Worm (Caenorhabditis elegans) whole organism, midembryonic: ENCODE measurements around the gene F39C12.1.
A peak's percentile ranks its signal among the peaks of the same experiment; 100 is the strongest.

Experiments used
- T22C8.4 ChIP-seq: fragments of 200-800 bp; sonication (Bioruptor generic); IDR thresholded peaks from 2 replicates; pipeline ENCODE4 v1.3.6; 2022; ENCODE audit warnings: missing genetic modification characterization, missing compliant biosample characterization
- cog-1 ChIP-seq: sonication (generic microtip); optimal IDR thresholded peaks from 2 replicates; lab custom pipeline; 2016; ENCODE audit warnings: missing genetic modification characterization, missing compliant biosample characterization
- flt-1 ChIP-seq: fragments of 200-800 bp; sonication (Bioruptor generic); IDR thresholded peaks from 2 replicates; pipeline ENCODE4 v1.3.6; 2022; ENCODE audit warnings: missing genetic modification characterization, missing compliant biosample characterization
- klf-2 ChIP-seq: fragments of 200-800 bp; sonication (Bioruptor generic); conservative IDR thresholded peaks from 2 replicates; pipeline ENCODE4 v1.3.6; 2022; ENCODE audit warnings: missing genetic modification reagents, missing genetic modification characterization, missing compliant biosample characterization
- med-1 ChIP-seq: sonication (generic microtip); optimal IDR thresholded peaks from 2 replicates; lab custom pipeline; 2017; ENCODE audit warnings: missing genetic modification characterization, mild to moderate bottlenecking, missing compliant biosample characterization, antibody characterized with exemption, missing genetic modification reagents; ENCODE audit not compliant: insufficient read depth
- ref-1 ChIP-seq: fragments of 200-800 bp; sonication (Bioruptor generic); conservative IDR thresholded peaks from 2 replicates; pipeline ENCODE4 v1.3.6; 2022; ENCODE audit warnings: missing genetic modification reagents, missing genetic modification characterization, missing compliant biosample characterization
- tab-1 ChIP-seq: fragments of 200-800 bp; sonication (Bioruptor generic); IDR thresholded peaks from 2 replicates; pipeline ENCODE4 v1.3.6; 2022; ENCODE audit warnings: missing genetic modification characterization, missing compliant biosample characterization
- ztf-23 ChIP-seq: fragments of 200-800 bp; sonication (Bioruptor generic); IDR thresholded peaks from 2 replicates; pipeline ENCODE4 v1.3.6; 2022; ENCODE audit warnings: missing genetic modification reagents, missing genetic modification characterization, missing compliant biosample characterization
- ztf-29 ChIP-seq: fragments of 200-800 bp; sonication (Bioruptor generic); IDR thresholded peaks from 2 replicates; pipeline ENCODE4 v1.3.6; 2022; ENCODE audit warnings: missing genetic modification reagents, missing genetic modification characterization, missing compliant biosample characterization

Gene F39C12.1

ce11 chrX:4794062-4794461, 58.9 kb downstream of the F39C12.1 start:
- TF ChIP-seq ztf-29 (no peak), ztf-23 (no peak), tab-1 (no peak), klf-2 (GFP tag; lab: Robert Waterston, UW) (no peak), flt-1 (GFP tag; lab: Robert Waterston, UW) (no peak), cog-1 (no peak), med-1 (GFP tag; lab: Kevin White, UChicago) (no peak), T22C8.4 (GFP tag; lab: Robert Waterston, UW) (no peak), ref-1 (GFP tag; lab: Robert Waterston, UW) (no peak)

ce11 chrX:4792979-4793378, 60.0 kb downstream of the F39C12.1 start, which contains the start of gene F43C9.1:
Gene F43C9.1, plus strand, starts transcription at chrX:4793279.
- TF ChIP-seq med-1 (GFP tag; lab: Kevin White, UChicago), result no peak
- TF ChIP-seq flt-1 (GFP tag; lab: Robert Waterston, UW), result no peak
- TF ChIP-seq klf-2 (GFP tag; lab: Robert Waterston, UW), result no peak

- TF ChIP-seq cog-1 (no peak), med-1 (GFP tag; lab: Kevin White, UChicago) (no peak), flt-1 (GFP tag; lab: Robert Waterston, UW) (no peak), tab-1 (no peak), ztf-23 (no peak), ref-1 (GFP tag; lab: Robert Waterston, UW) (no peak), ztf-29 (no peak), T22C8.4 (GFP tag; lab: Robert Waterston, UW) (no peak), klf-2 (GFP tag; lab: Robert Waterston, UW) (no peak)
Observed at ce11 chrX:4790614-4791013, 62.4 kb downstream of the F39C12.1 start.

ce11 chrX:4788958-4789357, 64.0 kb downstream of the F39C12.1 start:
- peak; percentile 65 for TF ChIP-seq ztf-29
- TF ChIP-seq klf-2 (GFP tag; lab: Robert Waterston, UW), result 0 out of 2 replicates have a peak, but pooled peaks have one; percentile 45
- TF ChIP-seq ref-1 (GFP tag; lab: Robert Waterston, UW), result peak; percentile 38; the same call in 1 of the 2 replicates
- TF ChIP-seq ztf-23, result peak; percentile 65; the same call in 1 of the 2 replicates
- TF ChIP-seq T22C8.4 (GFP tag; lab: Robert Waterston, UW), result peak; percentile 63
- TF ChIP-seq tab-1, result peak; percentile 83
- TF ChIP-seq med-1 (GFP tag; lab: Kevin White, UChicago), result peak; percentile 7
- peak; percentile 91 for TF ChIP-seq flt-1 (GFP tag; lab: Robert Waterston, UW)
- no peak for TF ChIP-seq cog-1

ce11 chrX:4787525-4787924, 65.5 kb downstream of the F39C12.1 start:
- no peak for TF ChIP-seq tab-1
- no peak for TF ChIP-seq cog-1
- no peak for TF ChIP-seq med-1 (GFP tag; lab: Kevin White, UChicago)
- no peak for TF ChIP-seq flt-1 (GFP tag; lab: Robert Waterston, UW)
- no peak for TF ChIP-seq ztf-23
- no peak for TF ChIP-seq klf-2 (GFP tag; lab: Robert Waterston, UW)
- TF ChIP-seq ztf-29, result no peak
- TF ChIP-seq T22C8.4 (GFP tag; lab: Robert Waterston, UW), result no peak
